Worm (Caenorhabditis elegans) whole organism, L1 larva: Measurements from ENCODE around the gene clec-51.

ENCODE experiments used
- ama-1 ChIP-seq: fragments of 150-350 bp; optimal IDR thresholded peaks from 2 replicates; lab custom pipeline; 2014
- ceh-82 ChIP-seq, 3 experiments: fragments of 150-350 bp in 1 of 3; sonication (generic microtip) in 2 of 3; optimal IDR thresholded peaks; 2 replicates each; lab custom pipeline; 2014 to 2017; ENCODE audit warnings: missing biosample characterization in 3 of 3, missing genetic modification characterization in 3 of 3
- elt-3 ChIP-seq, 6 experiments: fragments of 150-350 bp in 1 of 6; sonication (generic microtip); optimal IDR thresholded peaks; 2 replicates each; lab custom pipeline; 2017 to 2018; ENCODE audit warnings: missing biosample characterization in 6 of 6, missing genetic modification characterization in 6 of 6, inconsistent platforms in 1 of 6
- fkh-10 ChIP-seq: sonication (generic microtip); optimal IDR thresholded peaks from 2 replicates; lab custom pipeline; 2017; ENCODE audit warnings: missing biosample characterization, missing genetic modification reagents, missing genetic modification characterization
- jun-1 ChIP-seq: fragments of 150-350 bp; optimal IDR thresholded peaks from 2 replicates; lab custom pipeline; 2014; ENCODE audit warnings: missing biosample characterization, missing genetic modification reagents, missing genetic modification characterization
- pag-3 ChIP-seq: sonication (generic microtip); optimal IDR thresholded peaks from 2 replicates; lab custom pipeline; 2017; ENCODE audit warnings: missing genetic modification characterization, mild to moderate bottlenecking, missing compliant biosample characterization, antibody characterized with exemption, borderline replicate concordance; ENCODE audit not compliant: insufficient read depth
- snpc-4 ChIP-seq: fragments of 150-350 bp; optimal IDR thresholded peaks from 2 replicates; lab custom pipeline; 2014; ENCODE audit warnings: missing biosample characterization, missing genetic modification characterization
- sox-4 ChIP-seq: sonication (generic microtip); optimal IDR thresholded peaks from 2 replicates; lab custom pipeline; 2016; ENCODE audit warnings: missing genetic modification characterization, missing compliant biosample characterization
- unc-130 ChIP-seq: fragments of 150-350 bp; optimal IDR thresholded peaks from 2 replicates; lab custom pipeline; 2017; ENCODE audit warnings: missing biosample characterization, missing genetic modification characterization, inconsistent platforms
- ztf-11 ChIP-seq, 2 experiments: sonication (generic microtip); optimal IDR thresholded peaks; 2 replicates each; lab custom pipeline; 2016 to 2017; ENCODE audit warnings: missing genetic modification characterization in 2 of 2, missing biosample characterization in 1 of 2, missing compliant biosample characterization in 1 of 2

DNA sequence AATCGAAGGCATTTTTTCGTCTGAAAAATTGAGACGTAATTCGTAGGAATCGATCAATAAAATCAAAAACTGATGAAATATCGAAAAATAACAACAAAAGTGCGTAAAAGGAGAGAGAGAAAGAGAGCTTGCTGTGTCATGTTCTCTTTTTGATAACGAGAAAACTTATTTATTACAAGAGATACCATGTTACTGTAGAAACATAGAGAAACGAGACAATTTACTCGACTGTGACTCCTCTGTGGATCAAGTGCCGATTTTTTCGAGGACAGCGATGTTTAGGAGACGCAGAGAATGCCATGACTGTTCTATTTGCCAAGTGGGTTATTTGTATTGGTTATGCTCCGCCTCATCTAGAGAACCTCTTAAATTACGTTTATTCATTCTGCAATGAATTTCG is 30.1 kb downstream of the clec-51 start, which contains the start of gene sph-1:
- TF ChIP-seq unc-130 (tag; lab: Kevin White, UChicago), result no peak
- TF ChIP-seq elt-3 (tag; optimal IDR thresholded peaks at IDR 0.05; lab: Kevin White, UChicago), result no peak
- no peak for TF ChIP-seq sox-4 (tag; lab: Kevin White, UChicago)
- TF ChIP-seq snpc-4, result no peak
- TF ChIP-seq pag-3 (tag; lab: Kevin White, UChicago), result no peak
- no peak for TF ChIP-seq ztf-11 (tag; optimal IDR thresholded peaks at IDR 0.05; lab: Kevin White, UChicago)
- no peak for TF ChIP-seq ceh-82 (tag; optimal IDR thresholded peaks at IDR 0.05; lab: Kevin White, UChicago)
- TF ChIP-seq jun-1, result no peak
- no peak for TF ChIP-seq fkh-10 (GFP tag; lab: Kevin White, UChicago)
- no peak for TF ChIP-seq ama-1 (lab: Kevin White, UChicago)
